Worm (Caenorhabditis elegans) whole organism, late embryonic: ENCODE results near the gene fbxa-157.
"Not testable (repeated sequence)": the region's sequence is repeated elsewhere in the genome, so short reads cannot be mapped to it uniquely, and the experiment has no call there.

Experiments
- C08G9.2 ChIP-seq: sonication (generic microtip); optimal IDR thresholded peaks from 2 replicates; lab custom pipeline; 2016; ENCODE audit warnings: mild to moderate bottlenecking, missing genetic modification characterization, moderate library complexity, missing compliant biosample characterization
- F13H6.1 ChIP-seq: sonication (generic microtip); optimal IDR thresholded peaks from 2 replicates; lab custom pipeline; 2016; ENCODE audit warnings: missing genetic modification characterization, missing compliant biosample characterization
- K09A11.1 ChIP-seq: sonication (generic microtip); optimal IDR thresholded peaks from 2 replicates; lab custom pipeline; 2017; ENCODE audit warnings: antibody characterized with exemption, mild to moderate bottlenecking, missing genetic modification characterization, missing compliant biosample characterization; ENCODE audit not compliant: insufficient read depth
- ahr-1 ChIP-seq: sonication (generic microtip); optimal IDR thresholded peaks from 2 replicates; lab custom pipeline; 2016; ENCODE audit warnings: missing genetic modification characterization, missing compliant biosample characterization
- ceh-2 ChIP-seq: sonication (generic microtip); optimal IDR thresholded peaks from 2 replicates; lab custom pipeline; 2016; ENCODE audit warnings: missing genotype, missing genetic modification characterization, missing compliant biosample characterization
- ceh-22 ChIP-seq: sonication (generic microtip); optimal IDR thresholded peaks from 2 replicates; lab custom pipeline; 2017; ENCODE audit warnings: missing biosample characterization, missing genetic modification characterization
- ceh-34 ChIP-seq: sonication (generic microtip); optimal IDR thresholded peaks from 2 replicates; lab custom pipeline; 2016; ENCODE audit warnings: mild to moderate bottlenecking, missing genetic modification characterization, missing compliant biosample characterization
- ceh-45 ChIP-seq: fragments of 200-800 bp; sonication (Bioruptor generic); IDR thresholded peaks from 2 replicates; pipeline ENCODE4 v1.3.6; 2022; ENCODE audit warnings: missing genetic modification reagents, missing genetic modification characterization, missing compliant biosample characterization
- ceh-48 ChIP-seq: sonication (generic microtip); optimal IDR thresholded peaks from 2 replicates; lab custom pipeline; 2016; ENCODE audit warnings: missing genetic modification characterization, inconsistent platforms, missing compliant biosample characterization
- ceh-6 ChIP-seq: fragments of 200-800 bp; sonication (Bioruptor generic); optimal IDR thresholded peaks from 2 replicates; lab custom pipeline; 2018; ENCODE audit warnings: mild to moderate bottlenecking, missing genetic modification characterization, missing compliant biosample characterization
- ceh-9 ChIP-seq: sonication (generic microtip); optimal IDR thresholded peaks from 2 replicates; lab custom pipeline; 2016; ENCODE audit warnings: mild to moderate bottlenecking, missing genetic modification characterization, inconsistent platforms, missing compliant biosample characterization
- dve-1 ChIP-seq: sonication (generic microtip); optimal IDR thresholded peaks from 2 replicates; lab custom pipeline; 2017; ENCODE audit warnings: antibody characterized with exemption, mild to moderate bottlenecking, missing genetic modification characterization, missing compliant biosample characterization
- elt-4 ChIP-seq: sonication (generic microtip); optimal IDR thresholded peaks from 2 replicates; lab custom pipeline; 2016; ENCODE audit warnings: missing genetic modification characterization, missing compliant biosample characterization
- ets-4 ChIP-seq: sonication (generic microtip); optimal IDR thresholded peaks from 2 replicates; lab custom pipeline; 2016; ENCODE audit warnings: missing genetic modification characterization, missing compliant biosample characterization
- eyg-1 ChIP-seq: sonication (generic microtip); optimal IDR thresholded peaks from 2 replicates; lab custom pipeline; 2016; ENCODE audit warnings: missing genotype, missing genetic modification characterization, missing compliant biosample characterization
- fkh-10 ChIP-seq: fragments of 150-350 bp; optimal IDR thresholded peaks from 2 replicates; lab custom pipeline; 2014; ENCODE audit warnings: missing biosample characterization, missing genetic modification reagents, missing genetic modification characterization
- fkh-6 ChIP-seq: sonication (generic microtip); optimal IDR thresholded peaks from 2 replicates; lab custom pipeline; 2016; ENCODE audit warnings: missing genetic modification characterization, missing compliant biosample characterization
- gmeb-2 ChIP-seq: sonication (generic microtip); optimal IDR thresholded peaks from 2 replicates; lab custom pipeline; 2016; ENCODE audit warnings: missing genetic modification characterization, inconsistent platforms, missing compliant biosample characterization
- hlh-30 ChIP-seq: sonication (generic microtip); optimal IDR thresholded peaks from 2 replicates; lab custom pipeline; 2017; ENCODE audit warnings: antibody characterized with exemption, missing genetic modification characterization, missing compliant biosample characterization; ENCODE audit not compliant: insufficient read depth
- hlh-6 ChIP-seq: sonication (generic microtip); optimal IDR thresholded peaks from 2 replicates; lab custom pipeline; 2016; ENCODE audit warnings: missing genotype, missing genetic modification characterization, missing compliant biosample characterization
- nfya-1 ChIP-seq: sonication (generic microtip); optimal IDR thresholded peaks from 2 replicates; lab custom pipeline; 2017; ENCODE audit warnings: missing genetic modification characterization, mild to moderate bottlenecking, missing compliant biosample characterization, antibody characterized with exemption, moderate library complexity
- nhr-11 ChIP-seq: fragments of 150-350 bp; optimal IDR thresholded peaks from 2 replicates; lab custom pipeline; 2014; ENCODE audit warnings: missing biosample characterization, missing genetic modification characterization
- nhr-232 ChIP-seq: sonication (generic microtip); optimal IDR thresholded peaks from 2 replicates; lab custom pipeline; 2016; ENCODE audit warnings: missing genetic modification characterization, missing compliant biosample characterization
- pag-3 ChIP-seq: sonication (generic microtip); optimal IDR thresholded peaks from 2 replicates; lab custom pipeline; 2016; ENCODE audit warnings: missing compliant biosample characterization, missing genetic modification characterization, borderline replicate concordance
- pat-9 ChIP-seq: fragments of 200-800 bp; sonication (Bioruptor generic); optimal IDR thresholded peaks from 2 replicates; lab custom pipeline; 2018; ENCODE audit warnings: mild to moderate bottlenecking, missing genetic modification characterization, moderate library complexity, missing compliant biosample characterization
- pax-1 ChIP-seq: fragments of 150-350 bp; optimal IDR thresholded peaks from 2 replicates; lab custom pipeline; 2014; ENCODE audit warnings: missing biosample characterization, missing genetic modification characterization
- pqm-1 ChIP-seq: sonication (generic microtip); optimal IDR thresholded peaks from 2 replicates; lab custom pipeline; 2016; ENCODE audit warnings: missing genetic modification characterization, missing compliant biosample characterization
- ref-2 ChIP-seq: sonication (generic microtip); optimal IDR thresholded peaks from 2 replicates; lab custom pipeline; 2016; ENCODE audit warnings: missing genetic modification characterization, missing compliant biosample characterization
- sdc-2 ChIP-seq: sonication (generic microtip); optimal IDR thresholded peaks from 2 replicates; lab custom pipeline; 2016; ENCODE audit warnings: missing genotype, missing genetic modification characterization, missing compliant biosample characterization
- sox-4 ChIP-seq: sonication (generic microtip); optimal IDR thresholded peaks from 2 replicates; lab custom pipeline; 2017; ENCODE audit warnings: mild to moderate bottlenecking, missing genetic modification characterization, inconsistent platforms, missing compliant biosample characterization
- unc-3 ChIP-seq, 2 experiments: fragments of 200-800 bp in 1 of 2; sonication (Bioruptor generic) in 1 of 2; sonication (generic microtip) in 1 of 2; conservative IDR thresholded peaks in 1 of 2; optimal IDR thresholded peaks in 1 of 2; 2 replicates each; pipeline versions ENCODE4 v1.3.6 to Lab custom; 2016 to 2022; ENCODE audit warnings: missing compliant biosample characterization in 2 of 2, missing genetic modification characterization in 2 of 2, missing genetic modification reagents in 1 of 2
- unc-86 ChIP-seq: sonication (generic microtip); optimal IDR thresholded peaks from 2 replicates; lab custom pipeline; 2016; ENCODE audit warnings: missing genetic modification characterization, missing compliant biosample characterization
- zip-5 ChIP-seq: sonication (generic microtip); optimal IDR thresholded peaks from 2 replicates; lab custom pipeline; 2016; ENCODE audit warnings: missing genetic modification characterization, missing compliant biosample characterization

The fbxa-157 gene

DNA sequence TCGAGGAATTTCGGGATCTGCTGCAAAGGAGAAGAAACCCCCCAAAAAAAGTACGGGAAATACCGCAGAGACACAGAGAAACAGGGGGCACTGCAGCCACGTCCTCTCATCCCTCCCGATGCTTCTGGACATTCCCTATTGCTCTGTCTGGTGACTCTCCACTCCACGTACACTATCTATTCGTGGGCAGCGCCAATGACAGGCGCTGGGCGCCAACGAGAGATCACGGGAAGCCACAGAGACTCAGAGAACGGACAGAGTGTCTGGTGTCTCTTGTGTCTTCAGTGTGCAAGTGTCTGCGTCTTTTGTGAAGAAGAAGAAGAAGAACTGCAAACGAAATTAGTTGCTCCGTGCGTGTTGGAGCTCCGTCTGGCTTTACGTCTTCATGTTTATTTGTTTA, 41.7 kb upstream of the fbxa-157 start (continued):
- peak; percentile 58 for TF ChIP-seq ceh-34 (tag; lab: Kevin White, UChicago)
- TF ChIP-seq ref-2 (tag; lab: Kevin White, UChicago): no peak
- peak; percentile 65 for TF ChIP-seq F13H6.1 (tag; lab: Kevin White, UChicago)
- TF ChIP-seq dve-1 (tag; lab: Kevin White, UChicago): peak; percentile 57
- TF ChIP-seq, all 69 proteins: peak for 21

DNA sequence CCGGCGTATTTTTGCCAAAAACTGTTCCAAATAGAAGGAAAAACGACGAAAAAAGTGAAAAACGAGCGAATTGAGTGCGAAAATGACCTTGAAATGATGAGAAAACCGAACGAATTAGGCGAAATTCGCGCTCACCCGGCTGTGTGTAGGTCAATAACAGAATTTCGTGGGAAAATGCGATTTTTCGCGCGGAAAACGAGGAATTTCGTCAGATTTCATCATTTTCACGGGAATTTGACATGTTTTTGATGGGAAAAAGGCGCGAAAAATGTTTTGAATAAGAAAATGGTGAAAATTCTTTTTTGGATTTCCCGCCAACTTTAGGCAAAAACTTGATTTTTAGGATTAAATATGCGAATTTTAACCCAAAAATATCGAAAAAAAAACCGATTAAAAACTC, 40.5 kb upstream of the fbxa-157 start:
- TF ChIP-seq fkh-6 (no peak), ceh-2 (tag; lab: Kevin White, UChicago) (no peak), sox-4 (tag; lab: Kevin White, UChicago) (no peak), K09A11.1 (tag; lab: Kevin White, UChicago) (no peak), ceh-9 (tag; lab: Kevin White, UChicago) (no peak), pqm-1 (tag; lab: Kevin White, UChicago) (no peak), eyg-1 (tag; lab: Kevin White, UChicago) (no peak)

DNA sequence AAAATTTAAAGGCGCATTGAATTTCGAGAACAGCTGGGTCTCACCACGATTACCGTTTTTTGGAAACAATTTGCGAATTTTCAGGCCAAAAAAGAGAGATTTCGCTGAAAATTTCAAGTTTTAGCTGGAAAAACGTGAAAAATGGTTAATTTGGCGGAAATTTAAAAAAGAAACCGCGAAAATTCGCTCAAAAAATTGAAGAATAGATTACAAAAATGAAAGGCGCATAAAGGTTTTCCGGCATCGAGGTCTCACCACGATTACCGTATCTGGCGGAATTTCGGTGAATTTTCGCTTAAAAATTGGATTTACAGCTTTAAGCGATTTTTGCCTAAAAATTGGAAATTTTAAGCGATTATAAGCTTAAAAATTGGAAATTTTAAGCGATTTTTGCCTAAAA, 40.1 kb upstream of the fbxa-157 start:
- TF ChIP-seq pax-1 (tag; lab: Kevin White, UChicago): no peak
- TF ChIP-seq elt-4 (tag; lab: Kevin White, UChicago): no peak
- TF ChIP-seq fkh-10 (GFP tag; lab: Kevin White, UChicago): no peak
- no peak for TF ChIP-seq C08G9.2 (tag; lab: Kevin White, UChicago)
- no peak for TF ChIP-seq zip-5 (tag; lab: Kevin White, UChicago)
- TF ChIP-seq hlh-30: no peak

DNA sequence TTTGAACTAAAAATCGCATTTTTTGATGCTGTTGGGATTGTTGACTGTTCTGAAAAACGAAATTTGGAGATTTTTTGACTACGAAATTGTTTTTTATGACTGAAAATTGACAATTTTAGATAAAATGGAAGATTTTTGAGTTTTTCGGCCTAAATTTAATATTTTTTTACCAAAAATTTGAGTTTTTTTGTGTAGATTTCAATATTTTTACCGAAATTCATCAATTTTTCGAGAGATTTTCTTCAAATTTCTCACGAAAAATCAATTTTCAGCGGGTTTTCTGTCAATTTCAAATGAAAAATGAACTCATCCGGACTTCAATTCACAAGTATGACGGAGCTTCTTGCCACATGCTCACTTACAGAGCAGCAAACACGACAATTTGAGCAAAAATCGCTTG, 34.3 kb upstream of the fbxa-157 start, which contains the start of gene Y59A8A.8:
TSS of gene Y59A8A.8 (plus strand) at position 301 of the 400 bp plus-strand sequence.
- TF ChIP-seq elt-4 (tag; lab: Kevin White, UChicago); ceh-6 (GFP tag; lab: Kevin White, UChicago); sdc-2: not testable (repeated sequence)

DNA sequence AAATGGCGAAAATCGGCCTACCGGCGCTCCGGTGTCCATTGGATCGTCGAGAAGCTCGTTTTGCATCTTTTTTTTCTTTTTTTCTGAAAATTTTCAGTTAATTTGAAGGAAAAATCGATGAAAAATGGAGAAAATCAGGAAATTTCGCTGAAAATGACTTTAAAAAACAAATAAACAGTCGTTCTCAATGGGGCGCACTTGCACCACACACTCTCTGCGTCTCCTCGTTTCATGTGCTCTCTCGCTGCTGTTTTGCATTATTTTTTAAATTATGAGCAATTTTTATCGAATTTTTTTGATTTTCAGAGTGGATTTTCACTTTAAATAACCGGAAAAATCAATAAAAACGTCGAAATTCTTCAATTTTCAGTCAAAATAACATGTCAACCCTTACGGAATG, 29.0 kb upstream of the fbxa-157 start, which contains the start of gene csn-1:
TSS of gene csn-1 (minus strand) at position 83 of the 400 bp plus-strand sequence.
- TF ChIP-seq fkh-10 (GFP tag; lab: Kevin White, UChicago) (no peak), nhr-232 (tag; lab: Kevin White, UChicago) (no peak), elt-4 (tag; lab: Kevin White, UChicago) (no peak), C08G9.2 (tag; lab: Kevin White, UChicago) (no peak), dve-1 (tag; lab: Kevin White, UChicago) (no peak), unc-86 (tag; lab: Kevin White, UChicago) (no peak), pax-1 (tag; lab: Kevin White, UChicago) (no peak), nhr-11 (tag; lab: Kevin White, UChicago) (no peak), ceh-2 (tag; lab: Kevin White, UChicago) (no peak), pag-3 (tag; lab: Kevin White, UChicago) (no peak), pat-9 (tag; lab: Kevin White, UChicago) (no peak), ceh-45 (GFP tag; lab: Robert Waterston, UW) (no peak), ahr-1 (tag; lab: Kevin White, UChicago) (no peak), ceh-48 (no peak), sox-4 (tag; lab: Kevin White, UChicago) (no peak), ets-4 (tag; lab: Kevin White, UChicago) (no peak), hlh-6 (tag; lab: Kevin White, UChicago) (no peak), ceh-22 (tag; lab: Kevin White, UChicago) (no peak), gmeb-2 (no peak), sdc-2 (no peak)
- TF ChIP-seq, all 69 proteins: peak for 0

DNA sequence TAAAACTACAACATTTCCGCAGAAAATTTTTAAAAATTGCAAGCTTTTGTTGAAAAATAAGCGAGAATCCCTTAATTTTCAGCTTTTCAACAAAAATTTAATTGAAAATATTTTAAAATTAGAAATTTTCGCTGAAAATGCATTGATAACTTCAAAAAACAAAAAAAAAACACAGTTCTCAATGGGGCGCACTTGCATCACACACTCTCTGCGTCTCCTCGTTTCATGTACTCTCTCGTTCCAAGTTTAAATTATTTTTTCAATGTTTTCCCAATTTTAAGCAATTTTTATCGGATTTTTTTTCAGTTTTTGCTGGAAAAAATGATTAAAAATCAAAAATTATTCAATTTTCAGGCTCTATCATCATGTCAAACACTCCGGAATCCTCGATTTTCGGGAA, 28.6 kb upstream of the fbxa-157 start, which contains the start of gene phf-14:
TSS of gene phf-14 (plus strand) at position 345 of the 400 bp plus-strand sequence.
- TF ChIP-seq unc-3 (GFP tag; conservative IDR thresholded peaks at IDR 0.05; lab: Robert Waterston, UW) (no peak), unc-3 (tag; optimal IDR thresholded peaks at IDR 0.05; lab: Kevin White, UChicago) (no peak), hlh-6 (tag; lab: Kevin White, UChicago) (no peak), nfya-1 (tag; lab: Kevin White, UChicago) (peak; percentile 3)
